Comparison of ENCODE assay signal across 4 fruit fly cellular contexts in the genomic region with DNA sequence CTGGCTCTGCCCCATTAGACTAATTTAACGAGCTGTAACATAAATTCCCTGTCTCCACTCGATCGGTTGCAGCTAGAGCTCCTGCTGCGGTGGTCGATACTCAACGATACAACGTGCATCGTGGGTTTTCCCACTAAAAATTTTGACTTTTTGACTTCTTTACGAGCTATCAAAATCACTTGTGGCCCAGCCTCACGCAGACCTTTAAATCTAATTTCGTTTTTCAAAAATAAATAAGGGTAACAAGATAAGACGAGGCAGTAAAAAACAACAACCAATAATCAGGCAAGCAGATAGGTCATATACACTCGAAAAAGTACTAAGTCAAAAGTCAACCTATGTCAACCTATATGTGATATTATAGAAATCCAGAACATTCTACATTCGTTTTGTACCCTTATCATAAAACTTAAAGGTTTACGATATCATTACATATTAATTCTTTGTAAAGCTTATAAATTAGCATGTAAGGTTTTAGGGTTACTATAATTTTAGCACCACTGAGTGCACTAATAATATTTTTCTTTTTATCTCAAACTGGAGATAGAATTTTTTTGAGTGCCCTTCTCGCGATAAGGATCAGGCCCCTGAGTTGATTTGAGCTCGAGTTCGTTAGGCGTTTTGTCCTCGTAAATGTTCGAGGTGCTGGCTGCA.
TF ChIP-seq lines count a peak whose summit lies in the region.

No protein-coding gene starts in this region.

- TF ChIP-seq CTCF in whole organism, embryonic (GFP tag; optimal IDR thresholded peaks at IDR 0.05; lab: Kevin White, UChicago) = no peak

TF ChIP-seq in whole organism, embryonic, 481 proteins besides CTCF, POLR2A, EP300 and RAD21 (continues in another document):
- TF ChIP-seq CG4404 (GFP tag; IDR thresholded peaks at IDR 0.05; lab: Robert Waterston, UW) = peak; percentile 69
- peak; percentile 36 for TF ChIP-seq CG14710 (tag; optimal IDR thresholded peaks at IDR 0.05; lab: Kevin White, UChicago)
- TF ChIP-seq CG12391 (tag; optimal IDR thresholded peaks at IDR 0.05; lab: Kevin White, UChicago) = peak; percentile 5
- no peak for TF ChIP-seq inv (GFP tag; IDR thresholded peaks at IDR 0.05; lab: Robert Waterston, UW; ENCODE audit: partially characterized antibody)
- TF ChIP-seq Aef1 (GFP tag; IDR thresholded peaks at IDR 0.05; lab: Robert Waterston, UW) = no peak
- peak; percentile 89 for TF ChIP-seq zf30C (GFP tag; optimal IDR thresholded peaks at IDR 0.05; lab: Kevin White, UChicago)
- TF ChIP-seq CG10267 (tag; optimal IDR thresholded peaks at IDR 0.05; lab: Kevin White, UChicago) = peak; percentile 18
- TF ChIP-seq CG33557 (GFP tag; optimal IDR thresholded peaks at IDR 0.05; lab: Kevin White, UChicago) = peak; percentile 42
- peak; percentile 50 for TF ChIP-seq CG9727 (GFP tag; optimal IDR thresholded peaks at IDR 0.05; lab: Kevin White, UChicago)
- TF ChIP-seq prd (optimal IDR thresholded peaks at IDR 0.05; lab: Kevin White, UChicago) = no peak
- peak; percentile 22; the same call in 1 of the 3 replicates for TF ChIP-seq prd (GFP tag; IDR thresholded peaks at IDR 0.05; lab: Robert Waterston, UW)
- peak; percentile 45 for TF ChIP-seq CG17829 (tag; optimal IDR thresholded peaks at IDR 0.05; lab: Kevin White, UChicago)
- TF ChIP-seq ssp (GFP tag; IDR thresholded peaks at IDR 0.05; lab: Robert Waterston, UW) = no peak
- TF ChIP-seq nau (GFP tag; optimal IDR thresholded peaks at IDR 0.05; lab: Kevin White, UChicago) = no peak
- no peak for TF ChIP-seq slp2 (GFP tag; optimal IDR thresholded peaks at IDR 0.05; lab: Kevin White, UChicago)
- 0 out of 2 replicates have a peak, but pooled peaks have one; percentile 22 for TF ChIP-seq CG8765 (GFP tag; IDR thresholded peaks at IDR 0.05; lab: Robert Waterston, UW)
- TF ChIP-seq Camta (GFP tag; optimal IDR thresholded peaks at IDR 0.05; lab: Kevin White, UChicago) = no peak
- no peak for TF ChIP-seq CG18764 (GFP tag; optimal IDR thresholded peaks at IDR 0.05; lab: Kevin White, UChicago)
- peak; percentile 6 for TF ChIP-seq grau (tag; optimal IDR thresholded peaks at IDR 0.05; lab: Kevin White, UChicago)
- TF ChIP-seq tll (GFP tag; optimal IDR thresholded peaks at IDR 0.05; lab: Kevin White, UChicago) = peak in 1 of 2 experiments; percentile 62

TF ChIP-seq in whole organism, prepupa, 60 proteins besides CTCF, POLR2A, EP300 and RAD21:
- TF ChIP-seq lz (GFP tag; optimal IDR thresholded peaks at IDR 0.05; lab: Kevin White, UChicago) (peak; percentile 18), Hr39 (GFP tag; optimal IDR thresholded peaks at IDR 0.05; lab: Kevin White, UChicago) (peak; percentile 20), CG6854 (GFP tag; optimal IDR thresholded peaks at IDR 0.05; lab: Kevin White, UChicago) (no peak), Eip75B (GFP tag; optimal IDR thresholded peaks at IDR 0.05; lab: Kevin White, UChicago) (no peak), CG8319 (GFP tag; optimal IDR thresholded peaks at IDR 0.05; lab: Kevin White, UChicago) (no peak), Smox (GFP tag; optimal IDR thresholded peaks at IDR 0.05; lab: Kevin White, UChicago) (peak; percentile 24), acj6 (GFP tag; optimal IDR thresholded peaks at IDR 0.05; lab: Kevin White, UChicago) (no peak), Eip78C (GFP tag; lab: Kevin White, UChicago) (peak; percentile 29), esn (GFP tag; optimal IDR thresholded peaks at IDR 0.05; lab: Kevin White, UChicago) (peak; percentile 31), Sox14 (GFP tag; optimal IDR thresholded peaks at IDR 0.05; lab: Kevin White, UChicago) (peak; percentile 5), CG9139 (GFP tag; optimal IDR thresholded peaks at IDR 0.05; lab: Kevin White, UChicago) (no peak), vri (GFP tag; optimal IDR thresholded peaks at IDR 0.05; lab: Kevin White, UChicago) (no peak), CG10631 (GFP tag; optimal IDR thresholded peaks at IDR 0.05; lab: Kevin White, UChicago) (peak; percentile 24), Met (GFP tag; optimal IDR thresholded peaks at IDR 0.05; lab: Kevin White, UChicago) (peak; percentile 30), achi (GFP tag; optimal IDR thresholded peaks at IDR 0.05; lab: Kevin White, UChicago) (peak; percentile 1), CG31627 (GFP tag; optimal IDR thresholded peaks at IDR 0.05; lab: Kevin White, UChicago) (peak; percentile 28), Hr38 (GFP tag; optimal IDR thresholded peaks at IDR 0.05; lab: Kevin White, UChicago) (no peak), svp (GFP tag; lab: Kevin White, UChicago) (peak; percentile 22), CG1621 (tag; optimal IDR thresholded peaks at IDR 0.05; lab: Kevin White, UChicago) (no peak), Ets96B (tag; optimal IDR thresholded peaks at IDR 0.05; lab: Kevin White, UChicago) (peak; percentile 7), topi (GFP tag; optimal IDR thresholded peaks at IDR 0.05; lab: Kevin White, UChicago) (peak; percentile 32)

TF ChIP-seq in whole organism, pupa, 21 proteins besides CTCF, POLR2A, EP300 and RAD21:
- peak; percentile 3 for TF ChIP-seq CG8159 (tag; optimal IDR thresholded peaks at IDR 0.05; lab: Kevin White, UChicago)
- peak; percentile 2 for TF ChIP-seq CG17806 (tag; optimal IDR thresholded peaks at IDR 0.05; lab: Kevin White, UChicago)
- no peak for TF ChIP-seq CG12605 (GFP tag; IDR thresholded peaks at IDR 0.05; lab: Robert Waterston, UW)
- TF ChIP-seq CG4496 (GFP tag; IDR thresholded peaks at IDR 0.05; lab: Robert Waterston, UW) = no peak
- no peak for TF ChIP-seq CG13204 (GFP tag; optimal IDR thresholded peaks at IDR 0.05; lab: Kevin White, UChicago)
- TF ChIP-seq CG32121 (GFP tag; IDR thresholded peaks at IDR 0.05; lab: Robert Waterston, UW) = no peak
- no peak for TF ChIP-seq CG34367 (tag; optimal IDR thresholded peaks at IDR 0.05; lab: Kevin White, UChicago)
- TF ChIP-seq CG8301 (tag; optimal IDR thresholded peaks at IDR 0.05; lab: Kevin White, UChicago) = no peak
- TF ChIP-seq CG9948 (tag; optimal IDR thresholded peaks at IDR 0.05; lab: Kevin White, UChicago) = peak; percentile 37
- TF ChIP-seq CG15710 (tag; optimal IDR thresholded peaks at IDR 0.05; lab: Kevin White, UChicago) = no peak

TF ChIP-seq in whole organism, wandering third instar larva, 38 proteins besides CTCF, POLR2A, EP300 and RAD21:
- TF ChIP-seq h (GFP tag; optimal IDR thresholded peaks at IDR 0.05; lab: Kevin White, UChicago) (peak; percentile 26), tai (GFP tag; optimal IDR thresholded peaks at IDR 0.05; lab: Kevin White, UChicago) (no peak), Rel (GFP tag; optimal IDR thresholded peaks at IDR 0.05; lab: Kevin White, UChicago) (no peak), Rel (tag; optimal IDR thresholded peaks at IDR 0.05; lab: Kevin White, UChicago) (no peak), Mio (GFP tag; optimal IDR thresholded peaks at IDR 0.05; lab: Kevin White, UChicago) (no peak), sage (GFP tag; optimal IDR thresholded peaks at IDR 0.05; lab: Kevin White, UChicago) (no peak), ey (GFP tag; optimal IDR thresholded peaks at IDR 0.05; lab: Kevin White, UChicago) (peak; percentile 43), woc (GFP tag; optimal IDR thresholded peaks at IDR 0.05; lab: Kevin White, UChicago) (peak; percentile 37), Hnf4 (GFP tag; optimal IDR thresholded peaks at IDR 0.05; lab: Kevin White, UChicago) (peak; percentile 4), lola (GFP tag; optimal IDR thresholded peaks at IDR 0.05; lab: Kevin White, UChicago) (no peak), OdsH (GFP tag; optimal IDR thresholded peaks at IDR 0.05; lab: Kevin White, UChicago) (peak; percentile 28), sv (GFP tag; optimal IDR thresholded peaks at IDR 0.05; lab: Kevin White, UChicago) (no peak), Hr83 (GFP tag; optimal IDR thresholded peaks at IDR 0.05; lab: Kevin White, UChicago; ENCODE audit: poor library complexity, severe bottlenecking) (no peak), foxo (GFP tag; optimal IDR thresholded peaks at IDR 0.05; lab: Kevin White, UChicago) (peak in 1 of 2 experiments; percentile 7), Hr78 (GFP tag; optimal IDR thresholded peaks at IDR 0.05; lab: Kevin White, UChicago) (no peak), fru (GFP tag; optimal IDR thresholded peaks at IDR 0.05; lab: Kevin White, UChicago) (peak; percentile 33), CG9705 (GFP tag; optimal IDR thresholded peaks at IDR 0.05; lab: Kevin White, UChicago) (no peak), rgr (GFP tag; optimal IDR thresholded peaks at IDR 0.05; lab: Kevin White, UChicago) (peak; percentile 6)

Comparison
In these comparisons a context has a peak if more than half of its experiments do, and no peak if none do; other contexts are left out.
1. Of the 7 proteins assayed by ChIP-seq in both whole organism, embryonic and whole organism, prepupa: peak only in whole organism, embryonic: none; only in whole organism, prepupa: Hr39; in both: none; in neither: 6.